Fruit fly (Drosophila melanogaster) whole organism, pupa: Measurements from ENCODE around the gene CG13699.
A peak's percentile ranks its signal among the peaks of the same experiment; 100 is the strongest.

ENCODE experiments used
- CG10348 ChIP-seq: fragments of 200-800 bp; sonication (Bioruptor generic); IDR thresholded peaks from 2 replicates; pipeline ENCODE4 v1.3.6; 2022; ENCODE audit warnings: missing biosample characterization, missing genetic modification characterization
- CG12605 ChIP-seq: fragments of 200-800 bp; sonication (Bioruptor generic); IDR thresholded peaks from 2 replicates; pipeline ENCODE4 v1.3.6; 2022; ENCODE audit warnings: missing biosample characterization, missing genetic modification characterization
- CG13204 ChIP-seq: fragments of 200-800 bp; sonication (Bioruptor generic); optimal IDR thresholded peaks from 2 replicates; lab custom pipeline; 2018; ENCODE audit warnings: missing biosample characterization, mild to moderate bottlenecking, missing genetic modification characterization, moderate library complexity
- CG14655 ChIP-seq: fragments of 200-800 bp; sonication (Bioruptor generic); optimal IDR thresholded peaks from 3 replicates; lab custom pipeline; 2017; ENCODE audit warnings: mild to moderate bottlenecking, missing biosample characterization, missing genetic modification reagents, missing genetic modification characterization
- CG15710 ChIP-seq: fragments of 200-800 bp; sonication (Bioruptor generic); optimal IDR thresholded peaks from 2 replicates; lab custom pipeline; 2018; ENCODE audit warnings: missing biosample characterization, mild to moderate bottlenecking, missing genetic modification characterization, moderate library complexity
- CG17806 ChIP-seq: fragments of 200-800 bp; sonication (Bioruptor generic); optimal IDR thresholded peaks from 2 replicates; lab custom pipeline; 2018; ENCODE audit warnings: missing biosample characterization, mild to moderate bottlenecking, missing genetic modification characterization, moderate library complexity
- CG32121 ChIP-seq: fragments of 200-800 bp; sonication (Bioruptor generic); IDR thresholded peaks from 2 replicates; pipeline ENCODE4 v1.3.6; 2022; ENCODE audit warnings: missing biosample characterization, missing genetic modification characterization
- CG34367 ChIP-seq: fragments of 200-800 bp; sonication (Bioruptor generic); optimal IDR thresholded peaks from 2 replicates; lab custom pipeline; 2018; ENCODE audit warnings: missing biosample characterization, mild to moderate bottlenecking, missing genetic modification characterization
- CG4496 ChIP-seq: fragments of 200-800 bp; sonication (Bioruptor generic); IDR thresholded peaks from 3 replicates; pipeline ENCODE4 v1.3.6; 2022; ENCODE audit warnings: missing biosample characterization, missing genetic modification characterization
- CG8159 ChIP-seq: fragments of 200-800 bp; sonication (Bioruptor generic); optimal IDR thresholded peaks from 3 replicates; lab custom pipeline; 2018; ENCODE audit warnings: missing biosample characterization, mild to moderate bottlenecking, missing genetic modification characterization, moderate library complexity
- CG8301 ChIP-seq: fragments of 200-800 bp; sonication (Bioruptor generic); optimal IDR thresholded peaks from 2 replicates; lab custom pipeline; 2018; ENCODE audit warnings: missing biosample characterization, mild to moderate bottlenecking, missing genetic modification characterization
- CG9948 ChIP-seq: fragments of 200-800 bp; sonication (Bioruptor generic); optimal IDR thresholded peaks from 2 replicates; lab custom pipeline; 2018; ENCODE audit warnings: missing biosample characterization, mild to moderate bottlenecking, missing genetic modification characterization, moderate library complexity
- D1 ChIP-seq: fragments of 200-800 bp; sonication (Bioruptor generic); optimal IDR thresholded peaks from 2 replicates; lab custom pipeline; 2018; ENCODE audit warnings: missing biosample characterization, mild to moderate bottlenecking, missing genetic modification characterization, moderate library complexity
- EcR ChIP-seq: fragments of 200-800 bp; sonication (Bioruptor generic); optimal IDR thresholded peaks from 3 replicates; lab custom pipeline; 2019; ENCODE audit warnings: missing biosample characterization, missing genetic modification characterization, mild to moderate bottlenecking, moderate library complexity, missing genetic modification reagents
- Ets98B ChIP-seq: fragments of 200-800 bp; sonication (Bioruptor generic); IDR thresholded peaks from 2 replicates; pipeline ENCODE4 v1.3.6; 2022; ENCODE audit warnings: missing biosample characterization, missing genetic modification characterization
- Pif1A ChIP-seq: fragments of 200-800 bp; sonication (Bioruptor generic); optimal IDR thresholded peaks from 3 replicates; lab custom pipeline; 2016; ENCODE audit warnings: missing biosample characterization, missing genetic modification characterization
- Pif1B ChIP-seq: fragments of 200-800 bp; sonication (Bioruptor generic); optimal IDR thresholded peaks from 3 replicates; lab custom pipeline; 2016; ENCODE audit warnings: missing biosample characterization, missing genetic modification characterization
- Snoo ChIP-seq: fragments of 200-800 bp; sonication (Bioruptor generic); optimal IDR thresholded peaks from 3 replicates; lab custom pipeline; 2017; ENCODE audit warnings: missing biosample characterization, mild to moderate bottlenecking, missing genetic modification characterization, inconsistent platforms
- fd96Ca ChIP-seq: fragments of 200-800 bp; sonication (Bioruptor generic); IDR thresholded peaks from 3 replicates; pipeline ENCODE4 v1.3.6; 2022; ENCODE audit warnings: missing biosample characterization, missing genetic modification characterization
- gl ChIP-seq: fragments of 200-800 bp; sonication (Bioruptor generic); optimal IDR thresholded peaks from 2 replicates; lab custom pipeline; 2018; ENCODE audit warnings: missing biosample characterization, mild to moderate bottlenecking, missing genetic modification characterization
- rn ChIP-seq: fragments of 200-800 bp; sonication (Bioruptor generic); IDR thresholded peaks from 2 replicates; pipeline ENCODE4 v1.3.6; 2022; ENCODE audit warnings: missing biosample characterization, missing genetic modification characterization

The CG13699 gene

DNA sequence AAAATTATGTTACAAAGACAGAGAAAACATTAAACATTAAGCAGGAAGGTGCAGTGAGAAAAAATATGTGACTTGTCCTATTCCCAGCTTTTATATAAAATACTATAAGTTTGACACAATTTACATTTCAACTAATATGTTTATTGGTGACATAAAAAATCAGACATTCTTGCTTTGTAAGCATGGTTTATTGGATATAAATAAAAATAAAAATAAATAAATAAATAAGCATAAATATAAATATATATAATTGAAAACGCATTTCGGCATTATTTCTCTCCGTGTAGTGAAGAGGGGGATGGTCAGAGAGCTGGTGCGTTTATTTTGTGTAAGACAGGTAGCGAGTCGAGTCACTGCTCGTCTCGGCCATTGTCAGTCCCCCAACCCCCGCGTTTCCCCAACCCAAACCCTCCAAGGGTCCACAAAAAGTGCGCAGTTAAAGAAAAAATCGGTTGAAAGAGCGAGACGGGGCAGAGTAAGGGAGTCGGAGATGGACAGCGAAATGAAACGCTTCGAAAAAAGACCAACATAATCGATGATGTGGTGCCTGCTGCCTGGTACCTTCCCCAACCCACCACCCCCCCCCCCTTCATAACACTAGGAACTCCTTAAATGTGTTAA is 30.6 kb upstream of the CG13699 start:
- TF ChIP-seq CG13204: peak; percentile 77
- TF ChIP-seq gl (tag; lab: Kevin White, UChicago): peak; percentile 40
- TF ChIP-seq rn (GFP tag; lab: Robert Waterston, UW): no peak
- peak; percentile 76 for TF ChIP-seq Pif1B (GFP tag; lab: Kevin White, UChicago)
- peak; percentile 20; the same call in 1 of the 3 replicates for TF ChIP-seq CG4496
- TF ChIP-seq CG8301 (tag; lab: Kevin White, UChicago): peak; percentile 45
- peak; percentile 76 for TF ChIP-seq CG14655 (GFP tag; lab: Kevin White, UChicago)
- peak; percentile 96 for TF ChIP-seq D1
- TF ChIP-seq CG8159 (tag; lab: Kevin White, UChicago): peak; percentile 97
- TF ChIP-seq CG15710 (tag; lab: Kevin White, UChicago): peak; percentile 95
- TF ChIP-seq CG32121: no peak
- TF ChIP-seq Snoo (tag; lab: Kevin White, UChicago): peak; percentile 94
- peak; percentile 95 for TF ChIP-seq CG9948
- TF ChIP-seq EcR (GFP tag; lab: Kevin White, UChicago): peak; percentile 70
- TF ChIP-seq fd96Ca: no peak
- peak; percentile 88 for TF ChIP-seq CG34367
- TF ChIP-seq Pif1A: peak; percentile 45
- no peak for TF ChIP-seq Ets98B (GFP tag; lab: Robert Waterston, UW)
- no peak for TF ChIP-seq CG12605
- no peak for TF ChIP-seq CG10348
- peak; percentile 94 for TF ChIP-seq CG17806 (tag; lab: Kevin White, UChicago)

DNA sequence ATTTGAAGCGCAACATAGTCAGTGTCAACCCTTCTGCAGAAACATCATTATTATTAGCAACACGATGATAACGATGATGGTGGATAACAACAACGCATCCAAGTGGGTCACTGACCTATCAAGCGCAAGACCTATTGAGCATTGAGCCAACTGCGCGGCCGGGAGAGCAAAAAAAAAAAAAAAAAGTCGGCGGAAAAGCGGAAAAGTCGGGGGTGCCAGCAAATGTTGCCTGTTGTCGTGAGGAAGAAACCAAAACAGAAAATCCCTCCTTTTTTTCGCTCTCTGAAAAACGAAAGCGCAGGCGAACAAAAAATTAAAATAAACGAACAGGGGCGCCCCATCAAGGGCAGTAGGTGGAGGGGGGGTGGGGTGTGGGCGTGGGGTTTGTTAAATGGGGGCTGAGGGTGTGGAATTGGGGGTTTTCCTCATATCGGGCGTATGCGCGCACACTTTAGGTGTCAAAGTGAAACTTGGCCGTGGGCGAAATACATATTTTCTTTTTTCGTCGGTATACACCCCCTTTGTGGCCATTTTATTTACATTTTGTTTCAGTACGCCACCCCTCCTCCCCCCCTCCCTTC is 29.3 kb upstream of the CG13699 start:
- TF ChIP-seq CG8301 (tag; lab: Kevin White, UChicago): no peak
- TF ChIP-seq EcR (GFP tag; lab: Kevin White, UChicago): peak; percentile 72
- TF ChIP-seq Snoo (tag; lab: Kevin White, UChicago): no peak
- TF ChIP-seq CG14655 (GFP tag; lab: Kevin White, UChicago): no peak
- no peak for TF ChIP-seq rn (GFP tag; lab: Robert Waterston, UW)

DNA sequence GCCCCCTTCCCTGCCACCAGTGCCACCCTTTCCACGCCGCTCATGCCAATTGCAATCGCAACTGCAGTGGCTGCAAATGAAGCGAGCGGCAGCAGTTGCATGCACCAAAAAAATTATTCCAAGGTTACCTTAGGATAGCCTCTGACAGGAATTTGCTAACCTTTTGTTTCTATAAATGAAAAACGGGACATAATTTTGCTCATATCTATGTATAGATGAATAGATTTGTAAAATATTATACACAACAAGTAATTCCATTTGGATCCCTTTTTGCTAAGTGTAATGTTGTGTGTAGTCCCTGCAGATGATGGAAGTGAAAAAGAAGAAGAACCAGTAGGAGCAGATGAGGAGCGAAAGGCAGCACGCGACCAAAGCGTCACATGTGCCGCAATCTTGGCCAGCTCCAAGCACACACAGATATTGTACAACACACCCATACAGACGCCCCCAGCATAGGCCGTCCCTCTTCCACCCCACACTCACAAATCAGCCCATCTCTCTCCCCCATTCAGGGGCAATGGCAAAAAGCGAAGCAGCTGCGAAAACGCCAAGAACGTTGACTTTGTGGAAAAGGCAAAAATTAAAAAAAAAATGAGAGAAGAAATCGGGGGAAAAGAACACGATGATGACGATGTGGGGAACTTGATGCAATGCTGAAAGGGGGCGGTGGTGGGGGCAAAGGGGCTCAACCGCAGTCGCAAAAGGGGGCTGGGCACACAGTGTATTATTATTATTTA is 28.3 kb upstream of the CG13699 start:
- TF ChIP-seq D1 (peak; percentile 89), CG14655 (GFP tag; lab: Kevin White, UChicago) (peak; percentile 97), fd96Ca (peak; percentile 91), Snoo (tag; lab: Kevin White, UChicago) (peak; percentile 94), CG12605 (peak; percentile 86), CG4496 (peak; percentile 94), gl (tag; lab: Kevin White, UChicago) (peak; percentile 91), CG15710 (tag; lab: Kevin White, UChicago) (peak; percentile 93), CG8159 (tag; lab: Kevin White, UChicago) (peak; percentile 91), Pif1B (GFP tag; lab: Kevin White, UChicago) (peak; percentile 96), CG10348 (no peak), CG34367 (peak; percentile 96), CG32121 (0 out of 2 replicates have a peak, but pooled peaks have one; percentile 28), Ets98B (GFP tag; lab: Robert Waterston, UW) (peak; percentile 89), CG9948 (peak; percentile 97), CG13204 (peak; percentile 80), CG17806 (tag; lab: Kevin White, UChicago) (peak; percentile 98), EcR (GFP tag; lab: Kevin White, UChicago) (peak; percentile 97), rn (GFP tag; lab: Robert Waterston, UW) (peak; percentile 81), CG8301 (tag; lab: Kevin White, UChicago) (peak; percentile 95), Pif1A (peak; percentile 93)

- no peak for TF ChIP-seq CG8301 (tag; lab: Kevin White, UChicago)
- TF ChIP-seq CG10348: no peak
- TF ChIP-seq EcR (GFP tag; lab: Kevin White, UChicago): peak; percentile 59
- no peak for TF ChIP-seq CG9948
Observed at dm6 chr3L:18188473-18189087, 26.3 kb upstream of the CG13699 start.

DNA sequence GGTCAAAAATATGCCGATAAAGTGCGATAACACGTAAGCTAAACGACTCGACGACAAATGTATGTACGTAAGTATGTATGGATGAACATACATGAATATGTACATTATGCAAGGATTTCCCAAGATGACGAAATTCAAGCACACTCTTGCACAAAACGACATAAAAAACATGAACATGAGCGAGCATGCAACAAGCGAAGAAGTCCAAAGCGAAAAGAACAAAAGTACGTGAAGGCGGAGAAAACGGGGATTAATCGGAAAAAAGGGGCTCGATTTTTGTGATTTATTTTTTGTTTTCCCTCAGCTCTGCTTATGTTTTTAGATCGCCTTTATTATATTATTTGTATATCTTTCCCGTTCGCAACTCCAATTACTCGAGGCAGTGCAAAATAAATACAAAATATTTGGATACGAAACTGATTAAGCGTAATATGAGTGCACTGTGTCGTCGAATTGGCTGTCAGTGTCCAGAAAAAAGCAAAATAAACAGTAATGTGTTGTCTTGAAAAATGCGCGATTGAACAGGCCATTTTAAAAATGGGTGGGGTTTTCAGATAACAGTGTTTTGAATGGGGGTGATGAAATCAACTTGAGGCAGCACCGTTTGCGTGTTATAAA is 25.3 kb upstream of the CG13699 start:
- TF ChIP-seq D1 (no peak), rn (GFP tag; lab: Robert Waterston, UW) (no peak), Ets98B (GFP tag; lab: Robert Waterston, UW) (no peak), CG12605 (no peak), Snoo (tag; lab: Kevin White, UChicago) (no peak), CG34367 (no peak)
- TF ChIP-seq, all 21 proteins: peak for 0
